Fruit fly (Drosophila melanogaster): ENCODE data around the gene CG3437.

dm6 chr3L:9506421-9506820 lies 49.0 kb upstream of the CG3437 start:
- TF ChIP-seq psq (optimal IDR thresholded peaks at IDR 0.05) (no peak), h (optimal IDR thresholded peaks at IDR 0.05) (no peak)

All from Kc167 (cell line).